Worm (Caenorhabditis elegans): ENCODE results near the gene cnc-3.
A peak's percentile ranks its signal among the peaks of the same experiment; 100 is the strongest.

Gene cnc-3

DNA sequence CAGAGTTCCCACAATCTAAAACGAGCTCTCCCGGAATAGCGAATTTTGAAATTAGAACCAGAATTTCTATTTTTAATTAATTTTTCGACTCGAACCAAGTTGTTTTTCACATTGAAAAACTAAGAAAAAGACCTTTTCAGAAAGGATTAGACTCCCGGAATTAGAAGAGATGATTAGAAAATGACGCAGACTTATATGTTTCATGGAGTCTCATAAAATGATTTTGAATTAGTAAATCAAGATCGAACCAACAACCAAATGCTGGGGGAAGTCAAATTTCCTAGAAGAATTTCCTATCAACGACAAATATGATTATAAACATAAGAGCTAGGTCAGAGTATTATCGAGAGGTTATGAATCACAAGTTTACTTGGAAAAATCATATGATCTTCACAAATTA is 40.8 kb downstream of the cnc-3 start:
- TF ChIP-seq dpl-1 (GFP tag; optimal IDR thresholded peaks at IDR 0.05), result no peak
- no peak for TF ChIP-seq elt-3 (tag; optimal IDR thresholded peaks at IDR 0.05)
- no peak for TF ChIP-seq fkh-10 (GFP tag; optimal IDR thresholded peaks at IDR 0.05)
- TF ChIP-seq ceh-63 (GFP tag; optimal IDR thresholded peaks at IDR 0.05), result no peak
- TF ChIP-seq dsc-1 (tag; optimal IDR thresholded peaks at IDR 0.05), result peak; percentile 71
- no peak for TF ChIP-seq lir-3 (tag; optimal IDR thresholded peaks at IDR 0.05; ENCODE audit: poor library complexity)
- no peak for TF ChIP-seq nhr-237 (tag; optimal IDR thresholded peaks at IDR 0.05)
- peak; percentile 59 for TF ChIP-seq fkh-8 (tag; optimal IDR thresholded peaks at IDR 0.05)
- TF ChIP-seq efl-1 (optimal IDR thresholded peaks at IDR 0.05), result no peak
- TF ChIP-seq efl-1 (GFP tag; optimal IDR thresholded peaks at IDR 0.05 in 1 of 2), result peak in 1 of 2 experiments; percentile 67
- TF ChIP-seq xbp-1 (tag; optimal IDR thresholded peaks at IDR 0.05), result no peak
- TF ChIP-seq C16A3.4 (tag; optimal IDR thresholded peaks at IDR 0.05), result no peak
- TF ChIP-seq nhr-71 (tag; optimal IDR thresholded peaks at IDR 0.05), result peak; percentile 51
- TF ChIP-seq sptf-1 (tag; optimal IDR thresholded peaks at IDR 0.05), result no peak
- TF ChIP-seq lin-15B (tag; optimal IDR thresholded peaks at IDR 0.05), result no peak
- peak; percentile 53 for TF ChIP-seq nhr-47 (tag; optimal IDR thresholded peaks at IDR 0.05)
- no peak for TF ChIP-seq nhr-90 (tag; optimal IDR thresholded peaks at IDR 0.05; ENCODE audit: poor library complexity)
- peak; percentile 56 for TF ChIP-seq lin-14 (GFP tag; optimal IDR thresholded peaks at IDR 0.05)
- no peak for TF ChIP-seq fkh-4 (tag; optimal IDR thresholded peaks at IDR 0.05; ENCODE audit: borderline replicate concordance)
- TF ChIP-seq ztf-4 (tag; optimal IDR thresholded peaks at IDR 0.05), result no peak

DNA sequence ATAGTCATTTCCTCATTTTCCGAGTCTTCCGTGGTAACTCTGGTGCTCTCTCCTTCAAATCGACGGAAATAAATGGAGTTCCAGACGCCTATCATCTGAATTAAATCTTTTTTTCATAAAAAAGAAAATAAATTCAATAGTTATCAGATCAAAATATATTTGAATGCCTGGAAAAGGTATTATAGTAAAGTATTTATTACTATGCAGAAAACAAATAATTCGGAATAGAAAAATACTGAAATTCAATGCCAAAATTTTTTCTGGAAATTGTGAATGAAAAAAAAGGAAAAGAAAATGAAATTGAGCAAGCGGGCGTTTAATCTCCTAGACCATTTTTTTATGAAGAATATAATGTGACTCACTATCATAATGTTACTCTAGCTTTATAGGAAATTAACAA is 43.7 kb downstream of the cnc-3 start, which contains the start of gene C38C3.6:
C38C3.6 (minus strand) TSS at position 101 of the 400 bp plus-strand sequence.
- TF ChIP-seq snpc-4 (tag; optimal IDR thresholded peaks at IDR 0.05) (no peak), hpl-2 (GFP tag; optimal IDR thresholded peaks at IDR 0.05) (no peak), F16B12.6 (tag; optimal IDR thresholded peaks at IDR 0.05) (no peak), mdl-1 (tag; optimal IDR thresholded peaks at IDR 0.05) (no peak), aly-2 (tag; optimal IDR thresholded peaks at IDR 0.05) (no peak), pag-3 (tag; optimal IDR thresholded peaks at IDR 0.05; ENCODE audit: borderline replicate concordance, insufficient read depth) (no peak), sptf-1 (tag; optimal IDR thresholded peaks at IDR 0.05) (no peak), nhr-47 (tag; optimal IDR thresholded peaks at IDR 0.05) (no peak), ceh-88 (GFP tag; IDR thresholded peaks at IDR 0.05) (no peak), blmp-1 (tag; optimal IDR thresholded peaks at IDR 0.05) (no peak), dpl-1 (GFP tag; optimal IDR thresholded peaks at IDR 0.05) (no peak), rnt-1 (tag; optimal IDR thresholded peaks at IDR 0.05) (no peak), lin-13 (GFP tag; optimal IDR thresholded peaks at IDR 0.05) (no peak), nhr-11 (tag; optimal IDR thresholded peaks at IDR 0.05) (no peak), isw-1 (GFP tag; IDR thresholded peaks at IDR 0.05) (no peak), tbx-2 (tag; optimal IDR thresholded peaks at IDR 0.05) (no peak)

DNA sequence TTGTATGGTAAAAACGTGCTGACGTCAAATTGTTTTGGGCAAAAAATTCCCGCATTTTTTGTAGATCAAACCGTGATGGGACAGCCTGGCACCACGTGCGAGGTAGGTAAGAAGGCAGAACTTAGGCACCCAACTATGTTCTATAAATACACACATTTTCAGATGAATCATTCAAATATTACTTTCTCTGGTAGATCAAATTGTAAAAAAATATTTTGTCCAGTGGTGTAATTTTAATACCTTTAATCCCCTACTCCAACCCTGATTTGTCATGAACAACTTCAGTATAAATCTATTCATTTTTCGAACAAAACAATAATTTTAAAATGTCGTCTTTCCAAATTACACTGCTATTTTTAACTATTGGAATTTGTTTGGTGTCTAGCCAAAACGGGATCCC is 46.7 kb downstream of the cnc-3 start, which contains the start of gene spig-7:
spig-7 (plus strand) TSS at position 301 of the 400 bp plus-strand sequence.
- TF ChIP-seq nhr-237 (tag; optimal IDR thresholded peaks at IDR 0.05) (no peak), C04F5.9 (tag; optimal IDR thresholded peaks at IDR 0.05) (no peak), fkh-4 (tag; optimal IDR thresholded peaks at IDR 0.05; ENCODE audit: borderline replicate concordance) (no peak), unc-130 (tag; optimal IDR thresholded peaks at IDR 0.05) (no peak), snpc-4 (tag; optimal IDR thresholded peaks at IDR 0.05) (no peak), nhr-19 (GFP tag; conservative IDR thresholded peaks at IDR 0.05) (no peak), lin-15B (tag; optimal IDR thresholded peaks at IDR 0.05) (no peak), ets-5 (GFP tag; IDR thresholded peaks at IDR 0.05) (no peak), elt-3 (tag; optimal IDR thresholded peaks at IDR 0.05) (no peak), egl-13 (tag; optimal IDR thresholded peaks at IDR 0.05) (no peak), dsc-1 (tag; optimal IDR thresholded peaks at IDR 0.05) (no peak), zip-4 (GFP tag; optimal IDR thresholded peaks at IDR 0.05) (no peak), ceh-90 (tag; optimal IDR thresholded peaks at IDR 0.05) (no peak), nhr-90 (tag; optimal IDR thresholded peaks at IDR 0.05; ENCODE audit: poor library complexity) (no peak), aly-2 (tag; optimal IDR thresholded peaks at IDR 0.05) (no peak), hpl-2 (GFP tag; optimal IDR thresholded peaks at IDR 0.05) (no peak)

All from whole organism, L1 larva.